Fruit fly (Drosophila melanogaster): Measurements from ENCODE around the gene SpdS.

dm6 chr3R:9605084-9605483 is 26.4 kb upstream of the SpdS start:
- TF ChIP-seq CG8301 (tag; optimal IDR thresholded peaks at IDR 0.05) (peak; percentile 73), CG13204 (GFP tag; optimal IDR thresholded peaks at IDR 0.05) (peak; percentile 33), rn (GFP tag; IDR thresholded peaks at IDR 0.05) (peak; percentile 34; the same call in 1 of the 2 replicates), Pif1A (GFP tag; optimal IDR thresholded peaks at IDR 0.05) (peak; percentile 58), CG8159 (tag; optimal IDR thresholded peaks at IDR 0.05) (peak; percentile 74), CG15710 (tag; optimal IDR thresholded peaks at IDR 0.05) (peak; percentile 73), CG9948 (tag; optimal IDR thresholded peaks at IDR 0.05) (peak; percentile 76), gl (tag; optimal IDR thresholded peaks at IDR 0.05) (peak; percentile 54), CG32121 (GFP tag; IDR thresholded peaks at IDR 0.05) (no peak), EcR (GFP tag; optimal IDR thresholded peaks at IDR 0.05) (no peak), Pif1B (GFP tag; optimal IDR thresholded peaks at IDR 0.05) (peak; percentile 61), CG14655 (GFP tag; optimal IDR thresholded peaks at IDR 0.05) (peak; percentile 84), CG10348 (GFP tag; IDR thresholded peaks at IDR 0.05) (no peak)
